Worm (Caenorhabditis elegans): ENCODE results near the gene F26G1.9.
A peak's percentile ranks its signal among the peaks of the same experiment; 100 is the strongest.

Gene F26G1.9

ce11 chrII:4739984-4740462 is 33.8 kb downstream of the F26G1.9 start, which contains the start of gene eas-1 (continued):
- TF ChIP-seq snpc-4 (GFP tag; optimal IDR thresholded peaks at IDR 0.05) (no peak), snpc-4 (tag; optimal IDR thresholded peaks at IDR 0.05) (peak in 2 of 4 experiments; percentile 18 to 22), D2030.7 (GFP tag; IDR thresholded peaks at IDR 0.05) (peak; percentile 70), zim-3 (tag; optimal IDR thresholded peaks at IDR 0.05) (no peak), Y56A3A.18 (GFP tag; IDR thresholded peaks at IDR 0.05) (no peak), mel-28 (tag; optimal IDR thresholded peaks at IDR 0.05; ENCODE audit: borderline replicate concordance) (no peak), rec-8 (tag; optimal IDR thresholded peaks at IDR 0.05) (no peak), K11D2.4 (GFP tag; IDR thresholded peaks at IDR 0.05) (peak; percentile 64; the same call in 1 of the 2 replicates), cebp-1 (GFP tag; IDR thresholded peaks at IDR 0.05) (no peak), cebp-1 (tag; optimal IDR thresholded peaks at IDR 0.05) (no peak), dox-1 (GFP tag; IDR thresholded peaks at IDR 0.05) (peak; percentile 79), bed-1 (GFP tag; IDR thresholded peaks at IDR 0.05) (no peak), efl-1 (GFP tag; optimal IDR thresholded peaks at IDR 0.05) (peak; percentile 82), lin-35 (GFP tag; optimal IDR thresholded peaks at IDR 0.05) (peak in 2 of 3 experiments; percentile 46 to 91), unc-62 (GFP tag; optimal IDR thresholded peaks at IDR 0.05) (no peak), mes-4 (tag; optimal IDR thresholded peaks at IDR 0.05) (no peak), Y79H2A.3 (GFP tag; conservative IDR thresholded peaks at IDR 0.05) (no peak), dpff-1 (tag; optimal IDR thresholded peaks at IDR 0.05) (no peak), rpc-1 (optimal IDR thresholded peaks at IDR 0.05) (no peak), rpc-1 (tag; optimal IDR thresholded peaks at IDR 0.05) (no peak), hmg-20 (GFP tag; IDR thresholded peaks at IDR 0.05) (peak; percentile 78), attf-5 (GFP tag; optimal IDR thresholded peaks at IDR 0.05) (peak; percentile 76), C06A6.2 (GFP tag; conservative IDR thresholded peaks at IDR 0.05) (no peak), ztf-22 (GFP tag; optimal IDR thresholded peaks at IDR 0.05) (no peak), F52B5.7 (tag; optimal IDR thresholded peaks at IDR 0.05) (no peak), F33H1.4 (GFP tag; IDR thresholded peaks at IDR 0.05) (peak; percentile 67), F39B2.1 (GFP tag; IDR thresholded peaks at IDR 0.05) (no peak), ceh-58 (GFP tag; IDR thresholded peaks at IDR 0.05) (no peak), ceh-27 (GFP tag; optimal IDR thresholded peaks at IDR 0.05) (peak; percentile 91), akir-1 (GFP tag; optimal IDR thresholded peaks at IDR 0.05) (peak; percentile 58), F37B4.10 (GFP tag; IDR thresholded peaks at IDR 0.05) (no peak), ztf-6 (GFP tag; IDR thresholded peaks at IDR 0.05) (no peak), nhr-179 (tag; optimal IDR thresholded peaks at IDR 0.05) (no peak), B0261.1 (tag; optimal IDR thresholded peaks at IDR 0.05) (no peak), attf-3 (GFP tag; conservative IDR thresholded peaks at IDR 0.05) (peak; percentile 51; the same call in 1 of the 2 replicates), hlh-26 (GFP tag; conservative IDR thresholded peaks at IDR 0.05) (no peak), F57A8.1 (GFP tag; optimal IDR thresholded peaks at IDR 0.05) (no peak), ztf-25 (GFP tag; IDR thresholded peaks at IDR 0.05) (peak; percentile 76; the same call in 1 of the 2 replicates), athp-1 (tag; optimal IDR thresholded peaks at IDR 0.05) (peak; percentile 33), fkh-3 (tag; optimal IDR thresholded peaks at IDR 0.05) (no peak), F10E7.11 (tag; optimal IDR thresholded peaks at IDR 0.05) (no peak), C17E4.6 (GFP tag; IDR thresholded peaks at IDR 0.05) (no peak), hlh-12 (tag; optimal IDR thresholded peaks at IDR 0.05) (no peak), madf-3 (GFP tag; IDR thresholded peaks at IDR 0.05) (no peak), F55B11.4 (tag; optimal IDR thresholded peaks at IDR 0.05; ENCODE audit: borderline replicate concordance, insufficient read depth) (no peak), lin-26 (GFP tag; IDR thresholded peaks at IDR 0.05) (no peak), ets-4 (GFP tag; optimal IDR thresholded peaks at IDR 0.05) (no peak), mcd-1 (GFP tag; IDR thresholded peaks at IDR 0.05) (no peak; the same call in none of the 2 replicates), Y95B8A.8 (GFP tag; IDR thresholded peaks at IDR 0.05) (no peak)

All from whole organism, young adult.